Worm (Caenorhabditis elegans) whole organism, young adult: ENCODE data around the gene dct-11.

ENCODE experiments used
- B0261.1 ChIP-seq: sonication (generic microtip); optimal IDR thresholded peaks from 2 replicates; lab custom pipeline; 2016; ENCODE audit warnings: mild to moderate bottlenecking, missing genetic modification characterization, moderate library complexity, missing compliant biosample characterization
- F10E7.11 ChIP-seq: sonication (generic microtip); optimal IDR thresholded peaks from 2 replicates; lab custom pipeline; 2017; ENCODE audit warnings: mild to moderate bottlenecking, missing genetic modification characterization, moderate library complexity, missing compliant biosample characterization
- F22D6.2 ChIP-seq: sonication (generic microtip); optimal IDR thresholded peaks from 2 replicates; lab custom pipeline; 2016; ENCODE audit warnings: mild to moderate bottlenecking, missing genetic modification characterization, missing compliant biosample characterization
- F23B12.7 ChIP-seq: sonication (generic microtip); optimal IDR thresholded peaks from 2 replicates; lab custom pipeline; 2017; ENCODE audit warnings: missing genetic modification characterization, mild to moderate bottlenecking, missing compliant biosample characterization, antibody characterized with exemption, moderate library complexity; ENCODE audit not compliant: insufficient read depth
- F39B2.1 ChIP-seq: fragments of 200-800 bp; sonication (Bioruptor generic); IDR thresholded peaks from 2 replicates; pipeline ENCODE4 v1.3.6; 2022; ENCODE audit warnings: missing genetic modification reagents, missing genetic modification characterization, missing compliant biosample characterization
- F52B5.7 ChIP-seq: sonication (generic microtip); optimal IDR thresholded peaks from 2 replicates; lab custom pipeline; 2016; ENCODE audit warnings: mild to moderate bottlenecking, missing genetic modification characterization, missing compliant biosample characterization
- F57A8.1 ChIP-seq: fragments of 200-800 bp; sonication (Bioruptor generic); optimal IDR thresholded peaks from 2 replicates; lab custom pipeline; 2018; ENCODE audit warnings: mild to moderate bottlenecking, missing genetic modification characterization, moderate library complexity, missing compliant biosample characterization
- K12H6.12 ChIP-seq: fragments of 200-800 bp; sonication (Bioruptor generic); optimal IDR thresholded peaks from 2 replicates; lab custom pipeline; 2018; ENCODE audit warnings: mild to moderate bottlenecking, missing genetic modification characterization, missing compliant biosample characterization
- T07F8.4 ChIP-seq: sonication (generic microtip); optimal IDR thresholded peaks from 2 replicates; lab custom pipeline; 2016; ENCODE audit warnings: mild to moderate bottlenecking, missing genetic modification characterization, moderate library complexity, missing compliant biosample characterization
- Y95B8A.8 ChIP-seq: fragments of 200-800 bp; sonication (Bioruptor generic); IDR thresholded peaks from 2 replicates; pipeline ENCODE4 v1.3.6; 2022; ENCODE audit warnings: missing genetic modification reagents, missing genetic modification characterization, missing compliant biosample characterization
- akir-1 ChIP-seq: fragments of 200-800 bp; sonication (Bioruptor generic); optimal IDR thresholded peaks from 2 replicates; lab custom pipeline; 2018; ENCODE audit warnings: mild to moderate bottlenecking, missing genetic modification characterization, moderate library complexity, missing compliant biosample characterization
- aptf-3 ChIP-seq: fragments of 200-800 bp; sonication (Bioruptor generic); IDR thresholded peaks from 2 replicates; pipeline ENCODE4 v1.3.6; 2022; ENCODE audit warnings: missing genetic modification characterization, missing compliant biosample characterization
- athp-1 ChIP-seq: sonication (generic microtip); optimal IDR thresholded peaks from 2 replicates; lab custom pipeline; 2017; ENCODE audit warnings: mild to moderate bottlenecking, missing genetic modification characterization, missing compliant biosample characterization
- attf-5 ChIP-seq: fragments of 200-800 bp; sonication (Bioruptor generic); optimal IDR thresholded peaks from 2 replicates; lab custom pipeline; 2018; ENCODE audit warnings: mild to moderate bottlenecking, missing genetic modification characterization, missing compliant biosample characterization
- bed-2 ChIP-seq: fragments of 200-800 bp; sonication (Bioruptor generic); IDR thresholded peaks from 2 replicates; pipeline ENCODE4 v1.3.6; 2022; ENCODE audit warnings: missing genetic modification reagents, missing genetic modification characterization, missing compliant biosample characterization
- cebp-1 ChIP-seq, 2 experiments: fragments of 200-800 bp in 1 of 2; sonication (Bioruptor generic) in 1 of 2; sonication (generic microtip) in 1 of 2; IDR thresholded peaks in 1 of 2; optimal IDR thresholded peaks in 1 of 2; 2 replicates each; pipeline versions ENCODE4 v1.3.6 to Lab custom; 2017 to 2022; ENCODE audit warnings: missing compliant biosample characterization in 2 of 2, missing genetic modification characterization in 2 of 2, mild to moderate bottlenecking in 1 of 2, missing genetic modification reagents in 1 of 2, moderate library complexity in 1 of 2
- cebp-2 ChIP-seq: fragments of 200-800 bp; sonication (Bioruptor generic); IDR thresholded peaks from 2 replicates; pipeline ENCODE4 v1.3.6; 2022; ENCODE audit warnings: missing genetic modification characterization, missing compliant biosample characterization
- chd-7 ChIP-seq: sonication (generic microtip); optimal IDR thresholded peaks from 2 replicates; lab custom pipeline; 2016; ENCODE audit warnings: mild to moderate bottlenecking, missing genetic modification characterization, moderate library complexity, missing compliant biosample characterization
- efl-1 ChIP-seq: fragments of 150-350 bp; optimal IDR thresholded peaks from 2 replicates; lab custom pipeline; 2014; ENCODE audit warnings: missing biosample characterization, missing genetic modification reagents, missing genetic modification characterization
- hmg-1.2 ChIP-seq: fragments of 200-800 bp; sonication (Bioruptor generic); IDR thresholded peaks from 2 replicates; pipeline ENCODE4 v1.3.6; 2022; ENCODE audit warnings: missing genetic modification reagents, missing genetic modification characterization, missing compliant biosample characterization
- hmg-20 ChIP-seq: fragments of 200-800 bp; sonication (Bioruptor generic); IDR thresholded peaks from 2 replicates; pipeline ENCODE4 v1.3.6; 2022; ENCODE audit warnings: missing genetic modification reagents, missing genetic modification characterization, missing compliant biosample characterization
- lin-35 ChIP-seq, 3 experiments: fragments of 150-350 bp in 2 of 3; sonication (generic microtip) in 1 of 3; optimal IDR thresholded peaks; 2 replicates each; lab custom pipeline; 2014 to 2018; ENCODE audit warnings: missing biosample characterization in 3 of 3, missing genetic modification characterization in 3 of 3, missing genetic modification reagents in 3 of 3
- lir-1 ChIP-seq: fragments of 200-800 bp; sonication (Bioruptor generic); conservative IDR thresholded peaks from 2 replicates; pipeline ENCODE4 v1.3.6; 2022; ENCODE audit warnings: missing genetic modification reagents, missing genetic modification characterization, missing compliant biosample characterization
- lsl-1 ChIP-seq: fragments of 200-800 bp; sonication (Bioruptor generic); optimal IDR thresholded peaks from 2 replicates; lab custom pipeline; 2018; ENCODE audit warnings: mild to moderate bottlenecking, missing genetic modification characterization, moderate library complexity, missing compliant biosample characterization
- madf-6 ChIP-seq: fragments of 200-800 bp; sonication (Bioruptor generic); IDR thresholded peaks from 2 replicates; pipeline ENCODE4 v1.3.6; 2022; ENCODE audit warnings: missing genetic modification reagents, missing genetic modification characterization, missing compliant biosample characterization
- madf-8 ChIP-seq: fragments of 200-800 bp; sonication (Bioruptor generic); conservative IDR thresholded peaks from 2 replicates; pipeline ENCODE4 v1.3.6; 2022; ENCODE audit warnings: missing genetic modification reagents, missing genetic modification characterization, missing compliant biosample characterization
- mes-4 ChIP-seq: sonication (generic microtip); optimal IDR thresholded peaks from 2 replicates; lab custom pipeline; 2016; ENCODE audit warnings: missing genotype, missing genetic modification characterization, missing compliant biosample characterization
- mxl-1 ChIP-seq: sonication (generic microtip); optimal IDR thresholded peaks from 2 replicates; lab custom pipeline; 2016; ENCODE audit warnings: missing genetic modification characterization, missing compliant biosample characterization
- nhr-120 ChIP-seq: fragments of 200-800 bp; sonication (Bioruptor generic); IDR thresholded peaks from 2 replicates; pipeline ENCODE4 v1.3.6; 2022; ENCODE audit warnings: missing genetic modification characterization, missing compliant biosample characterization
- nhr-179 ChIP-seq: sonication (generic microtip); optimal IDR thresholded peaks from 2 replicates; lab custom pipeline; 2016; ENCODE audit warnings: mild to moderate bottlenecking, missing genetic modification characterization, missing compliant biosample characterization
- nhr-27 ChIP-seq: fragments of 200-800 bp; sonication (Bioruptor generic); optimal IDR thresholded peaks from 2 replicates; lab custom pipeline; 2018; ENCODE audit warnings: mild to moderate bottlenecking, missing genetic modification characterization, moderate library complexity, missing compliant biosample characterization
- nhr-80 ChIP-seq: sonication (generic microtip); optimal IDR thresholded peaks from 2 replicates; lab custom pipeline; 2016; ENCODE audit warnings: missing genetic modification characterization, missing compliant biosample characterization
- pbrm-1 ChIP-seq: fragments of 200-800 bp; sonication (Bioruptor generic); IDR thresholded peaks from 2 replicates; pipeline ENCODE4 v1.3.6; 2022; ENCODE audit warnings: missing genetic modification reagents, missing genetic modification characterization, missing compliant biosample characterization
- rcor-1 ChIP-seq: fragments of 200-800 bp; sonication (Bioruptor generic); IDR thresholded peaks from 2 replicates; pipeline ENCODE4 v1.3.6; 2022; ENCODE audit warnings: missing genetic modification reagents, missing genetic modification characterization, missing compliant biosample characterization
- rec-8 ChIP-seq, 2 experiments: sonication (generic microtip); optimal IDR thresholded peaks; 2 replicates each; lab custom pipeline; 2016; ENCODE audit warnings: mild to moderate bottlenecking in 2 of 2, missing genetic modification characterization in 2 of 2, missing genetic modification reagents in 2 of 2, missing genotype in 2 of 2, missing biosample characterization in 1 of 2, missing compliant biosample characterization in 1 of 2, moderate library complexity in 1 of 2
- rpc-1 ChIP-seq, 2 experiments: fragments of 150-350 bp in 1 of 2; sonication (generic microtip) in 1 of 2; optimal IDR thresholded peaks; 2 replicates each; lab custom pipeline; 2014 to 2018; ENCODE audit warnings: missing biosample characterization in 1 of 2, missing genetic modification characterization in 1 of 2, missing genetic modification reagents in 1 of 2, missing genotype in 1 of 2
- snpc-1.1 ChIP-seq: sonication (generic microtip); optimal IDR thresholded peaks from 2 replicates; lab custom pipeline; 2017; ENCODE audit warnings: missing genetic modification characterization, mild to moderate bottlenecking, missing compliant biosample characterization, antibody characterized with exemption, moderate library complexity, missing genotype, missing genetic modification reagents; ENCODE audit not compliant: insufficient read depth
- tbp1 ChIP-seq: fragments of 200-800 bp; sonication (Bioruptor generic); optimal IDR thresholded peaks from 2 replicates; lab custom pipeline; 2018; ENCODE audit warnings: mild to moderate bottlenecking, missing genetic modification characterization, missing compliant biosample characterization
- unc-130 ChIP-seq: sonication (generic microtip); optimal IDR thresholded peaks from 2 replicates; lab custom pipeline; 2016; ENCODE audit warnings: missing genetic modification reagents, missing genetic modification characterization, missing compliant biosample characterization
- zim-3 ChIP-seq: sonication (generic microtip); optimal IDR thresholded peaks from 2 replicates; lab custom pipeline; 2017; ENCODE audit warnings: mild to moderate bottlenecking, missing genetic modification characterization, moderate library complexity, missing compliant biosample characterization
- ztf-26 ChIP-seq: sonication (generic microtip); optimal IDR thresholded peaks from 2 replicates; lab custom pipeline; 2017; ENCODE audit warnings: missing genetic modification characterization, missing compliant biosample characterization

The dct-11 gene

ce11 chrX:5850472-5850871 lies 10.9 kb upstream of the dct-11 start:
- no peak for TF ChIP-seq ztf-26
- TF ChIP-seq nhr-120 (GFP tag; lab: Robert Waterston, UW): no peak
- no peak for TF ChIP-seq akir-1 (GFP tag; lab: Kevin White, UChicago)
- TF ChIP-seq Y95B8A.8: no peak
- TF ChIP-seq zim-3 (tag; lab: Kevin White, UChicago): no peak
- TF ChIP-seq hmg-20 (GFP tag; lab: Robert Waterston, UW): no peak
- no peak for TF ChIP-seq F23B12.7
- TF ChIP-seq lir-1 (GFP tag; lab: Robert Waterston, UW): no peak
- no peak for TF ChIP-seq lsl-1 (GFP tag; lab: Kevin White, UChicago)
- TF ChIP-seq snpc-1.1 (tag; lab: Kevin White, UChicago): no peak

- no peak for TF ChIP-seq lir-1 (GFP tag; lab: Robert Waterston, UW)
- TF ChIP-seq cebp-1 (GFP tag; IDR thresholded peaks at IDR 0.05; lab: Robert Waterston, UW): no peak
- peak; percentile 4 for TF ChIP-seq cebp-1 (tag; optimal IDR thresholded peaks at IDR 0.05; lab: Kevin White, UChicago)
Measured at ce11 chrX:5848703-5849102, 9.1 kb upstream of the dct-11 start, which contains the start of gene atat-2. TSS of gene atat-2 (plus strand) at chrX:5849100.

- TF ChIP-seq F52B5.7 (tag; lab: Kevin White, UChicago) (peak; percentile 23), F10E7.11 (tag; lab: Kevin White, UChicago) (peak; percentile 13), K12H6.12 (peak; percentile 4), F57A8.1 (GFP tag; lab: Kevin White, UChicago) (no peak), lin-35 (GFP tag; optimal IDR thresholded peaks at IDR 0.05; lab: Kevin White, UChicago) (peak in 1 of 3 experiments; percentile 41), cebp-1 (GFP tag; IDR thresholded peaks at IDR 0.05; lab: Robert Waterston, UW) (peak; percentile 87), cebp-1 (tag; optimal IDR thresholded peaks at IDR 0.05; lab: Kevin White, UChicago) (peak; percentile 98), mes-4 (tag; lab: Kevin White, UChicago) (no peak), chd-7 (tag; lab: Kevin White, UChicago) (peak; percentile 19)
Measured at ce11 chrX:5847268-5847667, 7.7 kb upstream of the dct-11 start.

ce11 chrX:5841060-5841642 lies 1.6 kb upstream of the dct-11 start, which contains the start of gene puf-9:
TSS of gene puf-9 (plus strand) at chrX:5841592.
- TF ChIP-seq madf-6 (GFP tag; lab: Robert Waterston, UW): peak; percentile 47
- TF ChIP-seq rcor-1 (GFP tag; lab: Robert Waterston, UW): peak; percentile 83
- peak; percentile 100 for TF ChIP-seq nhr-80
- TF ChIP-seq B0261.1 (tag; lab: Kevin White, UChicago): peak; percentile 37
- peak; percentile 97 for TF ChIP-seq pbrm-1 (GFP tag; lab: Robert Waterston, UW)
- peak; percentile 88 for TF ChIP-seq cebp-2 (GFP tag; lab: Robert Waterston, UW)
- TF ChIP-seq mxl-1 (tag; lab: Kevin White, UChicago): no peak
- peak; percentile 19 for TF ChIP-seq T07F8.4
- peak; percentile 70; the same call in 1 of the 2 replicates for TF ChIP-seq bed-2 (GFP tag; lab: Robert Waterston, UW)
- peak; percentile 93 for TF ChIP-seq F22D6.2 (tag; lab: Kevin White, UChicago)
- peak; percentile 47 for TF ChIP-seq nhr-27 (tag; lab: Kevin White, UChicago)
- no peak for TF ChIP-seq rec-8 (tag; optimal IDR thresholded peaks at IDR 0.05; lab: Kevin White, UChicago)
- peak; percentile 98 for TF ChIP-seq chd-7 (tag; lab: Kevin White, UChicago)
- peak; percentile 92 for TF ChIP-seq hmg-1.2
- TF ChIP-seq Y95B8A.8: peak; percentile 84; the same call in 1 of the 2 replicates
- no peak for TF ChIP-seq mes-4 (tag; lab: Kevin White, UChicago)
- TF ChIP-seq efl-1 (GFP tag; lab: Kevin White, UChicago): no peak
- peak; percentile 97 for TF ChIP-seq athp-1 (tag; lab: Kevin White, UChicago)
- no peak for TF ChIP-seq rpc-1 (optimal IDR thresholded peaks at IDR 0.05; lab: Kevin White, UChicago)
- no peak for TF ChIP-seq rpc-1 (tag; optimal IDR thresholded peaks at IDR 0.05; lab: Kevin White, UChicago)
- no peak for TF ChIP-seq madf-8
- no peak for TF ChIP-seq unc-130 (GFP tag; lab: Kevin White, UChicago)
- TF ChIP-seq aptf-3: no peak
- 0 out of 2 replicates have a peak, but pooled peaks have one; percentile 44 for TF ChIP-seq F39B2.1 (GFP tag; lab: Robert Waterston, UW)
- peak; percentile 76 for TF ChIP-seq tbp1 (GFP tag; lab: Kevin White, UChicago)
- no peak for TF ChIP-seq nhr-179 (tag; lab: Kevin White, UChicago)
- peak; percentile 97 for TF ChIP-seq attf-5
